Fruit fly (Drosophila melanogaster): ENCODE measurements around the gene Spn28Da.

The Spn28Da gene

dm6 chr2L:7851609-7852008 is 37.3 kb downstream of the Spn28Da start (continued):
- TF ChIP-seq ac (GFP tag; optimal IDR thresholded peaks at IDR 0.05) (no peak), CG18764 (GFP tag; optimal IDR thresholded peaks at IDR 0.05) (no peak), CG3847 (GFP tag; IDR thresholded peaks at IDR 0.05) (no peak), CG13424 (tag; optimal IDR thresholded peaks at IDR 0.05) (peak; percentile 9), D19A (tag; optimal IDR thresholded peaks at IDR 0.05) (peak; percentile 28), scrt (GFP tag; optimal IDR thresholded peaks at IDR 0.05) (peak; percentile 1), CG3163 (GFP tag; optimal IDR thresholded peaks at IDR 0.05) (no peak), CG12155 (GFP tag; optimal IDR thresholded peaks at IDR 0.05) (no peak), CG12391 (tag; optimal IDR thresholded peaks at IDR 0.05) (peak; percentile 39), dpn (GFP tag; optimal IDR thresholded peaks at IDR 0.05) (no peak), Bteb2 (GFP tag; optimal IDR thresholded peaks at IDR 0.05) (no peak), emc (GFP tag; optimal IDR thresholded peaks at IDR 0.05) (no peak), zen2 (GFP tag; IDR thresholded peaks at IDR 0.05; ENCODE audit: partially characterized antibody) (no peak), shn (GFP tag; optimal IDR thresholded peaks at IDR 0.05) (no peak), CG33213 (GFP tag; optimal IDR thresholded peaks at IDR 0.05) (no peak), Ada2b (GFP tag; IDR thresholded peaks at IDR 0.05) (0 out of 2 replicates have a peak, but pooled peaks have one; percentile 16), YL-1 (GFP tag; optimal IDR thresholded peaks at IDR 0.05) (no peak), jing (GFP tag; optimal IDR thresholded peaks at IDR 0.05) (no peak), CG9932 (GFP tag; IDR thresholded peaks at IDR 0.05) (no peak), sisA (GFP tag; IDR thresholded peaks at IDR 0.05) (no peak), CG10654 (GFP tag; optimal IDR thresholded peaks at IDR 0.05) (no peak), CG32772 (GFP tag; IDR thresholded peaks at IDR 0.05) (no peak), dimm (GFP tag; IDR thresholded peaks at IDR 0.05) (no peak), Med (GFP tag) (peak; percentile 44), pho (GFP tag; optimal IDR thresholded peaks at IDR 0.05) (no peak), dmrt11E (tag; optimal IDR thresholded peaks at IDR 0.05) (peak; percentile 26), B-H1 (GFP tag; IDR thresholded peaks at IDR 0.05) (no peak), CG17802 (tag; optimal IDR thresholded peaks at IDR 0.05) (no peak), CG14965 (GFP tag; optimal IDR thresholded peaks at IDR 0.05; ENCODE audit: borderline replicate concordance) (no peak), NfI (GFP tag; optimal IDR thresholded peaks at IDR 0.05) (no peak), Bgb (GFP tag; IDR thresholded peaks at IDR 0.05; ENCODE audit: partially characterized antibody) (no peak), unpg (GFP tag; optimal IDR thresholded peaks at IDR 0.05) (peak; percentile 39), CG16815 (GFP tag; optimal IDR thresholded peaks at IDR 0.05) (peak; percentile 19), dm (GFP tag; optimal IDR thresholded peaks at IDR 0.05) (no peak), CG15479 (GFP tag; optimal IDR thresholded peaks at IDR 0.05) (no peak), HmgD (GFP tag; optimal IDR thresholded peaks at IDR 0.05) (no peak), CG31388 (GFP tag; optimal IDR thresholded peaks at IDR 0.05) (no peak), amos (GFP tag; IDR thresholded peaks at IDR 0.05; ENCODE audit: partially characterized antibody) (no peak), CG15601 (tag; optimal IDR thresholded peaks at IDR 0.05) (no peak), CG3281 (GFP tag; optimal IDR thresholded peaks at IDR 0.05) (peak; percentile 21), CG11085 (GFP tag; IDR thresholded peaks at IDR 0.05) (no peak), CG11723 (GFP tag; optimal IDR thresholded peaks at IDR 0.05) (no peak), crc (GFP tag; optimal IDR thresholded peaks at IDR 0.05) (no peak), Doc3 (GFP tag; IDR thresholded peaks at IDR 0.05; ENCODE audit: partially characterized antibody) (no peak), danr (GFP tag; IDR thresholded peaks at IDR 0.05) (no peak), Hmr (GFP tag; optimal IDR thresholded peaks at IDR 0.05) (peak; percentile 52), CG30431 (GFP tag; optimal IDR thresholded peaks at IDR 0.05) (no peak), CG4854 (GFP tag; optimal IDR thresholded peaks at IDR 0.05) (no peak), Ets65A (GFP tag) (no peak), repo (GFP tag; optimal IDR thresholded peaks at IDR 0.05) (no peak), CG13775 (GFP tag; optimal IDR thresholded peaks at IDR 0.05) (no peak), CG5953 (GFP tag; IDR thresholded peaks at IDR 0.05) (no peak)

All from whole organism, embryonic.